Worm (Caenorhabditis elegans) whole organism, L1 larva: ENCODE data around the gene gly-13.

Experiments
- elt-3 ChIP-seq, 6 experiments: fragments of 150-350 bp in 1 of 6; sonication (generic microtip); optimal IDR thresholded peaks; 2 replicates each; lab custom pipeline; 2017 to 2018; ENCODE audit warnings: missing biosample characterization in 6 of 6, missing genetic modification characterization in 6 of 6, inconsistent platforms in 1 of 6
- zag-1 ChIP-seq: fragments of 150-350 bp; optimal IDR thresholded peaks from 2 replicates; lab custom pipeline; 2014; ENCODE audit warnings: missing biosample characterization, missing genetic modification characterization

DNA sequence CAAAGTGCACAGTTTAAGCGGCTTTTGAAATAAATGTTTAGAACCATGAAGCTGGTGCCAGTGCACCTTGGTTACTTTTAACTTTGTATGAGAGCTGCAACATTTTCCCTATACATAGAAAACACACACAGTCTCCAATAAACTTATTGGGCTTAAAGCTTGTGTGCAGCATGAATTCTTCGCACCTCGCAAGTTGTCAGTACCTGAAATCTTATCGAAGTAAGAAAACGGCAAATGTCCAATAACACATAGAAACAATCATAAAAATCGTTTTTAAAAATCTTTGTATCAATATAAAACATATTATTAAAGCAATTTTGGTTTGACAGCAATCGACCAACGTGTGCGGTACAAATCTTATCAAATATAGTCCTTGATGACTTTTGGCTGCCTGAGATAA is 28.0 kb downstream of the gly-13 start:
- TF ChIP-seq elt-3 (tag; optimal IDR thresholded peaks at IDR 0.05; lab: Kevin White, UChicago) (no peak), zag-1 (tag; lab: Kevin White, UChicago) (no peak)
